Worm (Caenorhabditis elegans) whole organism, young adult: ENCODE results near the gene msp-33.
"Not testable (repeated sequence)": the region's sequence is repeated elsewhere in the genome, so short reads cannot be mapped to it uniquely, and the experiment has no call there.

Experiments
- B0336.3 ChIP-seq: fragments of 200-800 bp; sonication (Bioruptor generic); IDR thresholded peaks from 2 replicates; pipeline ENCODE4 v1.3.6; 2022; ENCODE audit warnings: missing genetic modification characterization, missing compliant biosample characterization
- F23B12.7 ChIP-seq: sonication (generic microtip); optimal IDR thresholded peaks from 2 replicates; lab custom pipeline; 2017; ENCODE audit warnings: missing genetic modification characterization, mild to moderate bottlenecking, missing compliant biosample characterization, antibody characterized with exemption, moderate library complexity; ENCODE audit not compliant: insufficient read depth
- F33H1.4 ChIP-seq: fragments of 200-800 bp; sonication (Bioruptor generic); IDR thresholded peaks from 2 replicates; pipeline ENCODE4 v1.3.6; 2022; ENCODE audit warnings: missing genetic modification reagents, missing genetic modification characterization, missing compliant biosample characterization
- F39B2.1 ChIP-seq: fragments of 200-800 bp; sonication (Bioruptor generic); IDR thresholded peaks from 2 replicates; pipeline ENCODE4 v1.3.6; 2022; ENCODE audit warnings: missing genetic modification reagents, missing genetic modification characterization, missing compliant biosample characterization
- T07F8.4 ChIP-seq: sonication (generic microtip); optimal IDR thresholded peaks from 2 replicates; lab custom pipeline; 2016; ENCODE audit warnings: mild to moderate bottlenecking, missing genetic modification characterization, moderate library complexity, missing compliant biosample characterization
- Y95B8A.8 ChIP-seq: fragments of 200-800 bp; sonication (Bioruptor generic); IDR thresholded peaks from 2 replicates; pipeline ENCODE4 v1.3.6; 2022; ENCODE audit warnings: missing genetic modification reagents, missing genetic modification characterization, missing compliant biosample characterization
- ZK185.1 ChIP-seq: sonication (generic microtip); optimal IDR thresholded peaks from 2 replicates; lab custom pipeline; 2016; ENCODE audit warnings: mild to moderate bottlenecking, missing genetic modification characterization, missing compliant biosample characterization; ENCODE audit not compliant: poor library complexity, severe bottlenecking
- ama-1 ChIP-seq, 3 experiments: fragments of 150-350 bp in 1 of 3; sonication (generic microtip) in 2 of 3; optimal IDR thresholded peaks; 2 replicates each; lab custom pipeline; 2014 to 2018; ENCODE audit warnings: missing biosample characterization in 2 of 3, missing genetic modification characterization in 2 of 3, missing genetic modification reagents in 2 of 3
- atf-7 ChIP-seq: sonication (generic microtip); optimal IDR thresholded peaks from 2 replicates; lab custom pipeline; 2017; ENCODE audit warnings: mild to moderate bottlenecking, missing genetic modification characterization, missing compliant biosample characterization
- bed-2 ChIP-seq: fragments of 200-800 bp; sonication (Bioruptor generic); IDR thresholded peaks from 2 replicates; pipeline ENCODE4 v1.3.6; 2022; ENCODE audit warnings: missing genetic modification reagents, missing genetic modification characterization, missing compliant biosample characterization
- cebp-1 ChIP-seq, 2 experiments: fragments of 200-800 bp in 1 of 2; sonication (Bioruptor generic) in 1 of 2; sonication (generic microtip) in 1 of 2; IDR thresholded peaks in 1 of 2; optimal IDR thresholded peaks in 1 of 2; 2 replicates each; pipeline versions ENCODE4 v1.3.6 to Lab custom; 2017 to 2022; ENCODE audit warnings: missing compliant biosample characterization in 2 of 2, missing genetic modification characterization in 2 of 2, mild to moderate bottlenecking in 1 of 2, missing genetic modification reagents in 1 of 2, moderate library complexity in 1 of 2
- ceh-100 ChIP-seq: fragments of 200-800 bp; sonication (Bioruptor generic); IDR thresholded peaks from 2 replicates; pipeline ENCODE4 v1.3.6; 2022; ENCODE audit warnings: missing genetic modification reagents, missing genetic modification characterization, missing compliant biosample characterization
- ceh-79 ChIP-seq: sonication (generic microtip); optimal IDR thresholded peaks from 2 replicates; lab custom pipeline; 2017; ENCODE audit warnings: mild to moderate bottlenecking, missing genetic modification characterization, missing compliant biosample characterization
- chd-7 ChIP-seq: sonication (generic microtip); optimal IDR thresholded peaks from 2 replicates; lab custom pipeline; 2016; ENCODE audit warnings: mild to moderate bottlenecking, missing genetic modification characterization, moderate library complexity, missing compliant biosample characterization
- dox-1 ChIP-seq: fragments of 200-800 bp; sonication (Bioruptor generic); IDR thresholded peaks from 2 replicates; pipeline ENCODE4 v1.3.6; 2022; ENCODE audit warnings: missing genetic modification reagents, missing genetic modification characterization, missing compliant biosample characterization
- efl-1 ChIP-seq: fragments of 150-350 bp; optimal IDR thresholded peaks from 2 replicates; lab custom pipeline; 2014; ENCODE audit warnings: missing biosample characterization, missing genetic modification reagents, missing genetic modification characterization
- ekl-4 ChIP-seq: fragments of 200-800 bp; sonication (Bioruptor generic); IDR thresholded peaks from 2 replicates; pipeline ENCODE4 v1.3.6; 2022; ENCODE audit warnings: missing genetic modification reagents, missing genetic modification characterization, missing compliant biosample characterization
- fkh-3 ChIP-seq: sonication (generic microtip); optimal IDR thresholded peaks from 2 replicates; lab custom pipeline; 2016; ENCODE audit warnings: mild to moderate bottlenecking, missing genetic modification characterization, missing compliant biosample characterization
- gei-17 ChIP-seq: fragments of 200-800 bp; sonication (Bioruptor generic); optimal IDR thresholded peaks from 2 replicates; lab custom pipeline; 2018; ENCODE audit warnings: mild to moderate bottlenecking, missing genetic modification characterization, missing compliant biosample characterization
- hlh-26 ChIP-seq: fragments of 200-800 bp; sonication (Bioruptor generic); conservative IDR thresholded peaks from 2 replicates; pipeline ENCODE4 v1.3.6; 2022; ENCODE audit warnings: missing genetic modification reagents, missing genetic modification characterization, missing compliant biosample characterization
- hmg-1.2 ChIP-seq: fragments of 200-800 bp; sonication (Bioruptor generic); IDR thresholded peaks from 2 replicates; pipeline ENCODE4 v1.3.6; 2022; ENCODE audit warnings: missing genetic modification reagents, missing genetic modification characterization, missing compliant biosample characterization
- lin-35 ChIP-seq, 3 experiments: fragments of 150-350 bp in 2 of 3; sonication (generic microtip) in 1 of 3; optimal IDR thresholded peaks; 2 replicates each; lab custom pipeline; 2014 to 2018; ENCODE audit warnings: missing biosample characterization in 3 of 3, missing genetic modification characterization in 3 of 3, missing genetic modification reagents in 3 of 3
- lin-40 ChIP-seq: sonication (generic microtip); optimal IDR thresholded peaks from 2 replicates; lab custom pipeline; 2016; ENCODE audit warnings: missing genetic modification characterization, mild to moderate bottlenecking, missing compliant biosample characterization, missing genotype, missing genetic modification reagents
- lin-54 ChIP-seq: fragments of 200-800 bp; sonication (Bioruptor generic); optimal IDR thresholded peaks from 2 replicates; lab custom pipeline; 2018; ENCODE audit warnings: mild to moderate bottlenecking, missing genetic modification characterization, missing compliant biosample characterization
- lsl-1 ChIP-seq: fragments of 200-800 bp; sonication (Bioruptor generic); optimal IDR thresholded peaks from 2 replicates; lab custom pipeline; 2018; ENCODE audit warnings: mild to moderate bottlenecking, missing genetic modification characterization, moderate library complexity, missing compliant biosample characterization
- madf-3 ChIP-seq: fragments of 200-800 bp; sonication (Bioruptor generic); IDR thresholded peaks from 2 replicates; pipeline ENCODE4 v1.3.6; 2022; ENCODE audit warnings: missing genetic modification reagents, missing genetic modification characterization, missing compliant biosample characterization
- madf-6 ChIP-seq: fragments of 200-800 bp; sonication (Bioruptor generic); IDR thresholded peaks from 2 replicates; pipeline ENCODE4 v1.3.6; 2022; ENCODE audit warnings: missing genetic modification reagents, missing genetic modification characterization, missing compliant biosample characterization
- mcd-1 ChIP-seq: fragments of 200-800 bp; sonication (Bioruptor generic); IDR thresholded peaks from 2 replicates; pipeline ENCODE4 v1.3.6; 2022; ENCODE audit warnings: missing genetic modification reagents, missing genetic modification characterization, missing compliant biosample characterization
- nhr-120 ChIP-seq: fragments of 200-800 bp; sonication (Bioruptor generic); IDR thresholded peaks from 2 replicates; pipeline ENCODE4 v1.3.6; 2022; ENCODE audit warnings: missing genetic modification characterization, missing compliant biosample characterization
- nhr-80 ChIP-seq: sonication (generic microtip); optimal IDR thresholded peaks from 2 replicates; lab custom pipeline; 2016; ENCODE audit warnings: missing genetic modification characterization, missing compliant biosample characterization
- pbrm-1 ChIP-seq: fragments of 200-800 bp; sonication (Bioruptor generic); IDR thresholded peaks from 2 replicates; pipeline ENCODE4 v1.3.6; 2022; ENCODE audit warnings: missing genetic modification reagents, missing genetic modification characterization, missing compliant biosample characterization
- repo-1 ChIP-seq: sonication (generic microtip); optimal IDR thresholded peaks from 2 replicates; lab custom pipeline; 2017; ENCODE audit warnings: mild to moderate bottlenecking, missing genetic modification characterization, missing compliant biosample characterization
- sea-2 ChIP-seq: fragments of 200-800 bp; sonication (Bioruptor generic); IDR thresholded peaks from 2 replicates; pipeline ENCODE4 v1.3.6; 2022; ENCODE audit warnings: missing genetic modification characterization, missing compliant biosample characterization
- snpc-1.1 ChIP-seq: sonication (generic microtip); optimal IDR thresholded peaks from 2 replicates; lab custom pipeline; 2017; ENCODE audit warnings: missing genetic modification characterization, mild to moderate bottlenecking, missing compliant biosample characterization, antibody characterized with exemption, moderate library complexity, missing genotype, missing genetic modification reagents; ENCODE audit not compliant: insufficient read depth
- snpc-1.3 ChIP-seq: sonication (generic microtip); optimal IDR thresholded peaks from 2 replicates; lab custom pipeline; 2017; ENCODE audit warnings: missing genetic modification characterization, mild to moderate bottlenecking, missing compliant biosample characterization, antibody characterized with exemption, moderate library complexity, missing genotype, missing genetic modification reagents; ENCODE audit not compliant: insufficient read depth
- snpc-4 ChIP-seq, 5 experiments: fragments of 150-350 bp in 1 of 5; sonication (generic microtip) in 4 of 5; optimal IDR thresholded peaks; 2 replicates each; lab custom pipeline; 2014 to 2018; ENCODE audit warnings: missing genetic modification characterization in 5 of 5, missing biosample characterization in 3 of 5, antibody characterized with exemption in 2 of 5, mild to moderate bottlenecking in 2 of 5, missing compliant biosample characterization in 2 of 5, missing genotype in 2 of 5, moderate library complexity in 2 of 5, missing genetic modification reagents in 1 of 5
- tbp1 ChIP-seq: fragments of 200-800 bp; sonication (Bioruptor generic); optimal IDR thresholded peaks from 2 replicates; lab custom pipeline; 2018; ENCODE audit warnings: mild to moderate bottlenecking, missing genetic modification characterization, missing compliant biosample characterization
- tbx-9 ChIP-seq: sonication (generic microtip); optimal IDR thresholded peaks from 2 replicates; lab custom pipeline; 2016; ENCODE audit warnings: borderline replicate concordance, missing genetic modification characterization, inconsistent platforms, missing compliant biosample characterization
- tlf-1 ChIP-seq: fragments of 200-800 bp; sonication (Bioruptor generic); optimal IDR thresholded peaks from 2 replicates; lab custom pipeline; 2018; ENCODE audit warnings: mild to moderate bottlenecking, missing genetic modification characterization, missing compliant biosample characterization
- ztf-26 ChIP-seq: sonication (generic microtip); optimal IDR thresholded peaks from 2 replicates; lab custom pipeline; 2017; ENCODE audit warnings: missing genetic modification characterization, missing compliant biosample characterization
- ztf-28 ChIP-seq: fragments of 200-800 bp; sonication (Bioruptor generic); IDR thresholded peaks from 2 replicates; pipeline ENCODE4 v1.3.6; 2022; ENCODE audit warnings: missing genetic modification reagents, missing genetic modification characterization, missing compliant biosample characterization

The msp-33 gene

DNA sequence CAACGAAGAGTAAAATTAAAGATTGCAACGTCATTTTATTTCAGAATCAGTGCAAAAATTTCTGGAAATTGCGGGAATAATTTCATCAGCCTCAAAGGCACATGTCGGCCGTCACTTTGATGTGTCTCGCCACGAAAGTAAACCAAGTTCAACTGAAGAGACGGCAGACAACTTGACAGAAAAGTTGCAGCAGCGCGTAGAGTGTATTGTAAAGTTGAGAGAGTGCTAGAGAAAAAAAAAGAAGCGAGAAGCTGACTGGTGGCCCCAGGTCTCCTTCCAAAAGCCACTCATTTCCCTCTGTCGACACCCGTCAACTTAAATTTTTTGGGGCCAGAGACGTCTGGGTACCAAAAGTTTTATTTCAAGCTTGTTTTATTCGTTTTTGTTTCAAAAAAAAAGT, 11.8 kb upstream of the msp-33 start (continued):
- TF ChIP-seq F23B12.7, result peak; percentile 80
- TF ChIP-seq hmg-1.2 (GFP tag; lab: Robert Waterston, UW), result peak; percentile 94
- no peak for TF ChIP-seq tbx-9 (tag; lab: Kevin White, UChicago)
- no peak for TF ChIP-seq hlh-26 (GFP tag; lab: Robert Waterston, UW)
- TF ChIP-seq nhr-120 (GFP tag; lab: Robert Waterston, UW), result no peak
- TF ChIP-seq pbrm-1 (GFP tag; lab: Robert Waterston, UW), result peak; percentile 67; the same call in 1 of the 2 replicates
- no peak for TF ChIP-seq ama-1 (optimal IDR thresholded peaks at IDR 0.05; lab: Kevin White, UChicago)
- TF ChIP-seq ama-1 (GFP tag; optimal IDR thresholded peaks at IDR 0.05; lab: Kevin White, UChicago), result no peak
- peak; percentile 62 for TF ChIP-seq tbp1

DNA sequence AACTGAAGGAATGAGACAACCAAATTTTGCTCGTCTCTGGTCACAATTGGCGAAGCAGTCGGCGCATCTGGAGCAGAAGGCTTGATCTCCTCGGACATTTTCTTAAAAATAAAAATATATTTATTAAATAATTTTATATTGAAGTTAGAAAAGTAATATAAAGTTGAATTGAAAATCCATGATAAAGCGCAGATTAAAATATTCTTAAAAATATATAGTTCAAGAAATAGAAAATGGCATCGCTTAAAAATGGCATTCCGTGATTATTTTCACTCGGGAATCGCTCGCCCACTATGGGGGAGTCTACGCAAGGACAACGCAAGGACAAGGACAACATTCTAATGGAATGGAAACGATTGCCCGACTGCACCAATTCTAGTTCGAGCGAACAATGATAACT, 11.2 kb upstream of the msp-33 start, which contains the start of gene sgt-1:
Gene sgt-1, minus strand, starts transcription at position 101 of the 400 bp plus-strand sequence.
- not testable (repeated sequence) for TF ChIP-seq fkh-3 (tag; lab: Kevin White, UChicago); ztf-28 (GFP tag; lab: Robert Waterston, UW); ceh-100 (GFP tag; lab: Robert Waterston, UW)

DNA sequence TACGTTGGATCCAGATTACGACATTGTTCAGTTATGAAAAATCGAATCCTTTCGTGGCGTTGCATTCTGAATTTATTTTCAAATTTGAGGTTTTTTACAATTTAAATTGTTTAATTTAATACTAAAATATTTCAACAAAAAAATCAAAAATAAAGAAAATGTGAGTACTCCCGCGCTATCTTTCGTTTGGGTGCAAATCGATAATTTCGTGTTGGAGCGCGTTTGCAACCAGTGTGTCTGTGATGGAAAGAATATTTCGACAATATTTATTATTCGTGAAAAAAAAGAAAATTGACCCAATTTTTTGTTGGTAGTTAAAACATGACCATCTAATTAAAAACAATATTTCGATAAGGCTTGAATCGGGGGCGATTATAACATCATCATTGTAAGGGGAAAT, 9.5 kb upstream of the msp-33 start, which contains the start of gene R05F9.9:
Gene R05F9.9, minus strand, starts transcription at position 66 of the 400 bp plus-strand sequence.
- TF ChIP-seq efl-1 (peak; percentile 39), F33H1.4 (peak; percentile 6; the same call in 1 of the 2 replicates), lin-35 (GFP tag; optimal IDR thresholded peaks at IDR 0.05; lab: Kevin White, UChicago) (peak in 1 of 3 experiments; percentile 58), lin-40 (peak; percentile 8), lin-54 (GFP tag; lab: Kevin White, UChicago) (peak; percentile 59), madf-6 (GFP tag; lab: Robert Waterston, UW) (peak; percentile 51), repo-1 (tag; lab: Kevin White, UChicago) (peak; percentile 56), snpc-1.3 (tag; lab: Kevin White, UChicago) (peak; percentile 8), B0336.3 (GFP tag; lab: Robert Waterston, UW) (peak; percentile 41; the same call in 1 of the 2 replicates), snpc-1.1 (tag; lab: Kevin White, UChicago) (no peak), atf-7 (tag; lab: Kevin White, UChicago) (peak; percentile 46), Y95B8A.8 (GFP tag; lab: Robert Waterston, UW) (peak; percentile 62; the same call in 1 of the 2 replicates), bed-2 (GFP tag; lab: Robert Waterston, UW) (no peak), dox-1 (no peak), F23B12.7 (peak; percentile 55), gei-17 (GFP tag; lab: Kevin White, UChicago) (peak; percentile 28), nhr-80 (tag; lab: Kevin White, UChicago) (peak; percentile 17), ama-1 (optimal IDR thresholded peaks at IDR 0.05; lab: Kevin White, UChicago) (peak; percentile 64), ama-1 (GFP tag; optimal IDR thresholded peaks at IDR 0.05; lab: Kevin White, UChicago) (no peak), cebp-1 (GFP tag; IDR thresholded peaks at IDR 0.05; lab: Robert Waterston, UW) (no peak), cebp-1 (tag; optimal IDR thresholded peaks at IDR 0.05; lab: Kevin White, UChicago) (peak; percentile 57), tbp1 (peak; percentile 43), mcd-1 (peak; percentile 52; the same call in 1 of the 2 replicates), F39B2.1 (0 out of 2 replicates have a peak, but pooled peaks have one; percentile 15), ztf-26 (peak; percentile 37), lsl-1 (GFP tag; lab: Kevin White, UChicago) (peak; percentile 25), chd-7 (tag; lab: Kevin White, UChicago) (no peak), ceh-79 (tag; lab: Kevin White, UChicago) (peak; percentile 12), hmg-1.2 (GFP tag; lab: Robert Waterston, UW) (no peak), ekl-4 (GFP tag; lab: Robert Waterston, UW) (peak; percentile 50), madf-3 (GFP tag; lab: Robert Waterston, UW) (0 out of 2 replicates have a peak, but pooled peaks have one; percentile 1), snpc-4 (GFP tag; optimal IDR thresholded peaks at IDR 0.05; lab: Kevin White, UChicago) (no peak), snpc-4 (tag; optimal IDR thresholded peaks at IDR 0.05; lab: Kevin White, UChicago) (peak in 2 of 4 experiments; percentile 23 to 50), tlf-1 (GFP tag; lab: Kevin White, UChicago) (peak; percentile 8), T07F8.4 (tag; lab: Kevin White, UChicago) (no peak), ZK185.1 (peak; percentile 37), sea-2 (GFP tag; lab: Robert Waterston, UW) (no peak)
